Fruit fly (Drosophila melanogaster) whole organism, embryonic: ENCODE data around the gene CG45099.

ENCODE experiments used
- Abd-B ChIP-seq: fragments of 200-800 bp; sonication (Bioruptor generic); optimal IDR thresholded peaks from 2 replicates; lab custom pipeline; 2018; ENCODE audit warnings: missing biosample characterization, mild to moderate bottlenecking, missing genetic modification characterization, moderate library complexity
- Ada2b ChIP-seq: fragments of 200-800 bp; sonication (Bioruptor generic); IDR thresholded peaks from 2 replicates; pipeline ENCODE4 v1.3.6; 2022; ENCODE audit warnings: missing biosample characterization, missing genetic modification characterization
- BtbVII ChIP-seq: fragments of 200-800 bp; sonication (Bioruptor generic); optimal IDR thresholded peaks from 3 replicates; lab custom pipeline; 2017; ENCODE audit warnings: missing biosample characterization, mild to moderate bottlenecking, missing genetic modification characterization
- CG10321 ChIP-seq: fragments of 200-800 bp; sonication (Bioruptor generic); IDR thresholded peaks from 2 replicates; pipeline ENCODE4 v1.3.6; 2022; ENCODE audit warnings: missing biosample characterization, missing genetic modification characterization
- CG10654 ChIP-seq: fragments of 200-800 bp; sonication (Bioruptor generic); optimal IDR thresholded peaks from 2 replicates; lab custom pipeline; 2016; ENCODE audit warnings: missing biosample characterization, missing genetic modification characterization
- CG11695 ChIP-seq: fragments of 200-800 bp; sonication (Bioruptor generic); IDR thresholded peaks from 3 replicates; pipeline ENCODE4 v1.3.6; 2022; ENCODE audit warnings: missing biosample characterization, missing genetic modification characterization
- CG12104 ChIP-seq: fragments of 200-800 bp; sonication (Bioruptor generic); optimal IDR thresholded peaks from 3 replicates; lab custom pipeline; 2016; ENCODE audit warnings: missing biosample characterization, missing genetic modification characterization
- CG14441 ChIP-seq: fragments of 200-800 bp; sonication (Bioruptor generic); IDR thresholded peaks from 2 replicates; pipeline ENCODE4 v1.3.6; 2022; ENCODE audit warnings: missing biosample characterization, missing genetic modification characterization
- CG15479 ChIP-seq: fragments of 200-800 bp; sonication (Bioruptor generic); optimal IDR thresholded peaks from 3 replicates; lab custom pipeline; 2019; ENCODE audit warnings: missing biosample characterization, mild to moderate bottlenecking, missing genetic modification characterization, moderate library complexity
- CG15601 ChIP-seq: fragments of 200-800 bp; sonication (Bioruptor generic); optimal IDR thresholded peaks from 3 replicates; lab custom pipeline; 2019; ENCODE audit warnings: missing biosample characterization, mild to moderate bottlenecking, missing genetic modification characterization, moderate library complexity
- CG1647 ChIP-seq: fragments of 200-800 bp; sonication (Bioruptor generic); optimal IDR thresholded peaks from 3 replicates; lab custom pipeline; 2016; ENCODE audit warnings: missing biosample characterization, missing genetic modification characterization
- CG18262 ChIP-seq: fragments of 200-800 bp; optimal IDR thresholded peaks from 3 replicates; lab custom pipeline; 2019; ENCODE audit warnings: missing biosample characterization, mild to moderate bottlenecking, missing genetic modification characterization, moderate library complexity
- CG1832 ChIP-seq: fragments of 200-800 bp; sonication (Bioruptor generic); optimal IDR thresholded peaks from 2 replicates; lab custom pipeline; 2017; ENCODE audit warnings: missing biosample characterization, mild to moderate bottlenecking, missing genetic modification characterization, inconsistent platforms
- CG18476 ChIP-seq: fragments of 200-800 bp; sonication (Bioruptor generic); optimal IDR thresholded peaks from 2 replicates; lab custom pipeline; 2016; ENCODE audit warnings: missing biosample characterization, mild to moderate bottlenecking, missing genetic modification characterization
- CG3065 ChIP-seq: fragments of 200-800 bp; sonication (Bioruptor generic); optimal IDR thresholded peaks from 2 replicates; lab custom pipeline; 2016; ENCODE audit warnings: missing biosample characterization, missing genetic modification characterization
- CG31365 ChIP-seq: fragments of 200-800 bp; sonication (Bioruptor generic); optimal IDR thresholded peaks from 2 replicates; lab custom pipeline; 2018; ENCODE audit warnings: missing biosample characterization, mild to moderate bottlenecking, missing genetic modification characterization
- CG32772 ChIP-seq: fragments of 200-800 bp; sonication (Bioruptor generic); IDR thresholded peaks from 2 replicates; pipeline ENCODE4 v1.3.6; 2022; ENCODE audit warnings: missing biosample characterization, missing genetic modification characterization
- CG3281 ChIP-seq: fragments of 200-800 bp; sonication (Bioruptor generic); optimal IDR thresholded peaks from 3 replicates; lab custom pipeline; 2017; ENCODE audit warnings: missing biosample characterization, mild to moderate bottlenecking, missing genetic modification characterization
- CG3847 ChIP-seq: fragments of 200-800 bp; sonication (Bioruptor generic); IDR thresholded peaks from 2 replicates; pipeline ENCODE4 v1.3.6; 2022; ENCODE audit warnings: missing biosample characterization, missing genetic modification characterization
- CG4360 ChIP-seq: fragments of 200-800 bp; sonication (Bioruptor generic); IDR thresholded peaks from 2 replicates; pipeline ENCODE4 v1.3.6; 2022; ENCODE audit warnings: missing biosample characterization, missing genetic modification characterization
- CG5245 ChIP-seq: fragments of 200-800 bp; sonication (Bioruptor generic); optimal IDR thresholded peaks from 3 replicates; lab custom pipeline; 2016; ENCODE audit warnings: missing biosample characterization, missing genetic modification characterization
- CG5953 ChIP-seq: fragments of 200-800 bp; sonication (Bioruptor generic); IDR thresholded peaks from 2 replicates; pipeline ENCODE4 v1.3.6; 2022; ENCODE audit warnings: missing biosample characterization, missing genetic modification characterization
- CG6254 ChIP-seq: fragments of 200-800 bp; sonication (Bioruptor generic); optimal IDR thresholded peaks from 3 replicates; lab custom pipeline; 2017; ENCODE audit warnings: mild to moderate bottlenecking, missing biosample characterization, missing genetic modification reagents, missing genetic modification characterization
- CG8478 ChIP-seq: fragments of >200 bp; optimal IDR thresholded peaks from 2 replicates; lab custom pipeline; 2018
- CG9817 ChIP-seq: fragments of 200-800 bp; sonication (Bioruptor generic); optimal IDR thresholded peaks from 2 replicates; lab custom pipeline; 2018; ENCODE audit warnings: missing biosample characterization, mild to moderate bottlenecking, missing genetic modification characterization, moderate library complexity
- CHES-1-like ChIP-seq: fragments of 200-800 bp; sonication (Bioruptor generic); optimal IDR thresholded peaks from 2 replicates; lab custom pipeline; 2016; ENCODE audit warnings: missing biosample characterization, missing genetic modification characterization
- Dp ChIP-seq: fragments of 200-800 bp; sonication (Bioruptor generic); optimal IDR thresholded peaks from 2 replicates; lab custom pipeline; 2018; ENCODE audit warnings: missing biosample characterization, mild to moderate bottlenecking, missing genetic modification characterization, moderate library complexity
- Fer2 ChIP-seq: fragments of 200-800 bp; sonication (Bioruptor generic); optimal IDR thresholded peaks from 2 replicates; lab custom pipeline; 2018; ENCODE audit warnings: missing biosample characterization, mild to moderate bottlenecking, missing genetic modification characterization, moderate library complexity
- HLH54F ChIP-seq: fragments of 200-800 bp; sonication (Bioruptor generic); optimal IDR thresholded peaks from 3 replicates; lab custom pipeline; 2016; ENCODE audit warnings: missing biosample characterization, missing genetic modification characterization
- Meics ChIP-seq: fragments of 200-800 bp; sonication (Bioruptor generic); optimal IDR thresholded peaks from 2 replicates; lab custom pipeline; 2017; ENCODE audit warnings: missing biosample characterization, mild to moderate bottlenecking, missing genetic modification characterization
- NK7.1 ChIP-seq: fragments of 200-800 bp; sonication (Bioruptor generic); optimal IDR thresholded peaks from 3 replicates; lab custom pipeline; 2016; ENCODE audit warnings: missing biosample characterization, missing genetic modification characterization
- Scr ChIP-seq: fragments of 200-800 bp; sonication (Bioruptor generic); IDR thresholded peaks from 2 replicates; pipeline ENCODE4 v1.3.6; 2022; ENCODE audit warnings: missing biosample characterization, missing genetic modification characterization; ENCODE audit not compliant: partially characterized antibody
- Sox100B ChIP-seq: fragments of 200-800 bp; sonication (Bioruptor generic); optimal IDR thresholded peaks from 3 replicates; lab custom pipeline; 2018; ENCODE audit warnings: missing biosample characterization, mild to moderate bottlenecking, missing genetic modification characterization
- al ChIP-seq: fragments of 200-800 bp; sonication (Bioruptor generic); IDR thresholded peaks from 2 replicates; pipeline ENCODE4 v1.3.6; 2022; ENCODE audit warnings: missing biosample characterization, missing genetic modification characterization
- ato ChIP-seq: fragments of 200-800 bp; sonication (Bioruptor generic); IDR thresholded peaks from 2 replicates; pipeline ENCODE4 v1.3.6; 2022; ENCODE audit warnings: missing biosample characterization, missing genetic modification characterization; ENCODE audit not compliant: partially characterized antibody
- bcd ChIP-seq: fragments of 200-800 bp; sonication (Bioruptor generic); optimal IDR thresholded peaks from 2 replicates; lab custom pipeline; 2017; ENCODE audit warnings: missing biosample characterization, mild to moderate bottlenecking, missing genetic modification characterization
- chm ChIP-seq: fragments of 200-800 bp; sonication (Bioruptor generic); IDR thresholded peaks from 2 replicates; pipeline ENCODE4 v1.3.6; 2022; ENCODE audit warnings: missing biosample characterization, missing genetic modification characterization
- danr ChIP-seq: fragments of 200-800 bp; sonication (Bioruptor generic); IDR thresholded peaks from 2 replicates; pipeline ENCODE4 v1.3.6; 2022; ENCODE audit warnings: missing biosample characterization, missing genetic modification characterization
- emc ChIP-seq: fragments of 200-800 bp; sonication (Bioruptor generic); optimal IDR thresholded peaks from 2 replicates; lab custom pipeline; 2016; ENCODE audit warnings: missing biosample characterization, missing genetic modification characterization
- fd102C ChIP-seq: fragments of 200-800 bp; sonication (Bioruptor generic); optimal IDR thresholded peaks from 2 replicates; lab custom pipeline; 2018; ENCODE audit warnings: missing biosample characterization, mild to moderate bottlenecking, missing genetic modification characterization, moderate library complexity
- h ChIP-seq: fragments of >200 bp; optimal IDR thresholded peaks from 2 replicates; lab custom pipeline; 2017
- hbn ChIP-seq: fragments of 200-800 bp; sonication (Bioruptor generic); IDR thresholded peaks from 2 replicates; pipeline ENCODE4 v1.3.6; 2022; ENCODE audit warnings: missing biosample characterization, missing genetic modification characterization; ENCODE audit not compliant: partially characterized antibody
- kni ChIP-seq: fragments of 200-800 bp; sonication (Bioruptor generic); optimal IDR thresholded peaks from 3 replicates; lab custom pipeline; 2017; ENCODE audit warnings: mild to moderate bottlenecking, missing biosample characterization, missing genetic modification reagents, missing genetic modification characterization
- knrl ChIP-seq: fragments of 200-800 bp; sonication (Bioruptor generic); IDR thresholded peaks from 3 replicates; pipeline ENCODE4 v1.3.6; 2022; ENCODE audit warnings: missing biosample characterization, missing genetic modification characterization; ENCODE audit not compliant: partially characterized antibody
- lbe ChIP-seq: fragments of 200-800 bp; sonication (Bioruptor generic); optimal IDR thresholded peaks from 2 replicates; lab custom pipeline; 2016; ENCODE audit warnings: missing biosample characterization, mild to moderate bottlenecking, missing genetic modification characterization
- nom ChIP-seq: fragments of 200-800 bp; sonication (Bioruptor generic); optimal IDR thresholded peaks from 2 replicates; lab custom pipeline; 2017; ENCODE audit warnings: missing biosample characterization, missing genetic modification characterization, mild to moderate bottlenecking, moderate library complexity, missing genetic modification reagents
- schlank ChIP-seq: fragments of 200-800 bp; sonication (Bioruptor generic); optimal IDR thresholded peaks from 2 replicates; lab custom pipeline; 2018; ENCODE audit warnings: missing biosample characterization, mild to moderate bottlenecking, missing genetic modification characterization
- shn ChIP-seq: fragments of 200-800 bp; sonication (Bioruptor generic); optimal IDR thresholded peaks from 3 replicates; lab custom pipeline; 2016; ENCODE audit warnings: missing biosample characterization, missing genetic modification characterization
- z ChIP-seq: fragments of 200-800 bp; sonication (Bioruptor generic); IDR thresholded peaks from 3 replicates; pipeline ENCODE4 v1.3.6; 2022; ENCODE audit warnings: missing biosample characterization, missing genetic modification characterization

Gene CG45099

DNA sequence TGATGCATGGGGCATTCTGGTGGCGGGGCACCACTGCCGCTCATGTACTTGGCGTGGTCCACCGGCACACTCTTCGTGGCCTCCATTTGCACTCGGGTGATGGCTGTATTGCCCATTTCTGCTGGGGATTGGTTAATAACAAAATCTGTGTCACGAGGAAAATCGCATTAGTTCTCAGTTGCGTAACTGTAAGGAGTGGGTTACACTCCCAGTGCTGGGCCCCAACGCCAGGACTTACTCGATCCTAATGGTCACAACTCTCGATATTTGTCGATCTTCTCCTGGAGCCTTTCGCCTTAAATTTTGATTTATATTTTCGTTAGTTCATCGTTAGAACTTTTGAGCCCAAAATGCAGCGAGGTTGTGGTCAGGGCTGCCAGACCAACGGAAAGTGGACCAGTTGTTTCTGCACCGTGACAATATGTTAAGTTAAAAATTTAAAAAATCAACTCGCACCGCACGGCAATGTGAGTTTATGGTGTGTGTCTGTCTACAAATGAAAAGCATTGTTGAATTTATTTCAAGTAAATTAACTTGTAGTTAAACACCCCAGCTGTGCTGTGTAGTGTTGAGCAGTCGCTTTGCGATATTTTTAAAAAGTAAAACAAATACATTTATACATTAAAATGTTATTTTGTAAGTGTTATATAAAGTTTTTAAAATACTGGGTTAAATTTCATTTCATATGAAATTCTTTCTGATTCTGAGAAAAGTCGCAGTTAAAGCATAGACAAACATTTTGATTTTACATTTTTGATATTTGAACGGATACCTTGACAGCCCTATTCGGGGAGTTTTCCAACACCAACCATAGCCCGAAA, 7.0 kb downstream of the CG45099 start, which contains the start of the genes Cchl and ND-42:
Gene Cchl (minus strand): TSS at position 559 of the 821 bp plus-strand sequence.
Gene ND-42 (plus strand): TSS at position 788 of the 821 bp plus-strand sequence.
- TF ChIP-seq CG12104 (peak; percentile 81), NK7.1 (GFP tag; lab: Kevin White, UChicago) (peak; percentile 40), CG1647 (peak; percentile 65), CG3065 (GFP tag; lab: Kevin White, UChicago) (peak; percentile 80), nom (GFP tag; lab: Kevin White, UChicago) (peak; percentile 56), CG18262 (peak; percentile 75), CG31365 (tag; lab: Kevin White, UChicago) (no peak), bcd (GFP tag; lab: Kevin White, UChicago) (peak; percentile 83), HLH54F (GFP tag; lab: Kevin White, UChicago) (peak; percentile 75), CG8478 (lab: Kevin White, UChicago) (no peak), CG11695 (GFP tag; lab: Robert Waterston, UW) (peak; percentile 64; the same call in 2 of the 3 replicates), CG3281 (GFP tag; lab: Kevin White, UChicago) (peak; percentile 85), BtbVII (no peak), ato (GFP tag; lab: Robert Waterston, UW) (0 out of 2 replicates have a peak, but pooled peaks have one; percentile 14), Ada2b (GFP tag; lab: Robert Waterston, UW) (peak; percentile 52), hbn (GFP tag; lab: Robert Waterston, UW) (peak; percentile 59; the same call in 1 of the 2 replicates), h (lab: Kevin White, UChicago) (no peak), CG15479 (no peak), CG5245 (GFP tag; lab: Kevin White, UChicago) (peak; percentile 66), CG5953 (GFP tag; lab: Robert Waterston, UW) (no peak), Scr (GFP tag; lab: Robert Waterston, UW) (peak; percentile 72), CG14441 (GFP tag; lab: Robert Waterston, UW) (peak; percentile 72), Meics (GFP tag; lab: Kevin White, UChicago) (peak; percentile 83), CG32772 (GFP tag; lab: Robert Waterston, UW) (peak; percentile 67), shn (GFP tag; lab: Kevin White, UChicago) (peak; percentile 55), danr (GFP tag; lab: Robert Waterston, UW) (peak; percentile 43; the same call in 1 of the 2 replicates), Fer2 (tag; lab: Kevin White, UChicago) (peak; percentile 56), CG18476 (GFP tag; lab: Kevin White, UChicago) (peak; percentile 80), CG4360 (GFP tag; lab: Robert Waterston, UW) (0 out of 2 replicates have a peak, but pooled peaks have one; percentile 44), kni (GFP tag; lab: Kevin White, UChicago) (peak; percentile 88), CG6254 (GFP tag; lab: Kevin White, UChicago) (no peak), CG10321 (GFP tag; lab: Robert Waterston, UW) (peak; percentile 34; the same call in 1 of the 2 replicates), emc (peak; percentile 52), lbe (GFP tag; lab: Kevin White, UChicago) (peak; percentile 59), Sox100B (GFP tag; lab: Kevin White, UChicago) (no peak), CG9817 (peak; percentile 82), z (GFP tag; lab: Robert Waterston, UW) (no peak), CHES-1-like (GFP tag; lab: Kevin White, UChicago) (peak; percentile 57), knrl (GFP tag; lab: Robert Waterston, UW) (peak; percentile 70; the same call in 2 of the 3 replicates), fd102C (GFP tag; lab: Kevin White, UChicago) (no peak), CG10654 (GFP tag; lab: Kevin White, UChicago) (peak; percentile 79), Dp (GFP tag; lab: Kevin White, UChicago) (peak; percentile 29), chm (GFP tag; lab: Robert Waterston, UW) (peak; percentile 32; the same call in 1 of the 2 replicates), al (GFP tag; lab: Robert Waterston, UW) (peak; percentile 62), CG15601 (tag; lab: Kevin White, UChicago) (peak; percentile 61), schlank (tag; lab: Kevin White, UChicago) (peak; percentile 35), Abd-B (GFP tag; lab: Kevin White, UChicago) (peak; percentile 81), CG3847 (GFP tag; lab: Robert Waterston, UW) (peak; percentile 91), CG1832 (GFP tag; lab: Kevin White, UChicago) (no peak)
